Fruit fly (Drosophila melanogaster) Kc167 (cell line): ENCODE results near the gene CG3168.

Experiments used
- Myc ChIP-seq: fragments of >200 bp; optimal IDR thresholded peaks from 2 replicates; lab custom pipeline; 2017; ENCODE audit warnings: missing external identifiers
- Sin3A ChIP-seq: fragments of >200 bp; optimal IDR thresholded peaks from 2 replicates; lab custom pipeline; 2018; ENCODE audit warnings: missing external identifiers
- h ChIP-seq: fragments of >200 bp; optimal IDR thresholded peaks from 3 replicates; lab custom pipeline; 2018; ENCODE audit warnings: missing external identifiers
- insv ChIP-seq: fragments of >200 bp; optimal IDR thresholded peaks from 3 replicates; lab custom pipeline; 2018; ENCODE audit warnings: missing external identifiers
- psq ChIP-seq: fragments of >200 bp; optimal IDR thresholded peaks from 2 replicates; lab custom pipeline; 2017; ENCODE audit warnings: missing external identifiers
- ttk ChIP-seq: sonication (Bioruptor generic); optimal IDR thresholded peaks from 2 replicates; lab custom pipeline; 2017; ENCODE audit warnings: missing external identifiers

CG3168 gene

DNA sequence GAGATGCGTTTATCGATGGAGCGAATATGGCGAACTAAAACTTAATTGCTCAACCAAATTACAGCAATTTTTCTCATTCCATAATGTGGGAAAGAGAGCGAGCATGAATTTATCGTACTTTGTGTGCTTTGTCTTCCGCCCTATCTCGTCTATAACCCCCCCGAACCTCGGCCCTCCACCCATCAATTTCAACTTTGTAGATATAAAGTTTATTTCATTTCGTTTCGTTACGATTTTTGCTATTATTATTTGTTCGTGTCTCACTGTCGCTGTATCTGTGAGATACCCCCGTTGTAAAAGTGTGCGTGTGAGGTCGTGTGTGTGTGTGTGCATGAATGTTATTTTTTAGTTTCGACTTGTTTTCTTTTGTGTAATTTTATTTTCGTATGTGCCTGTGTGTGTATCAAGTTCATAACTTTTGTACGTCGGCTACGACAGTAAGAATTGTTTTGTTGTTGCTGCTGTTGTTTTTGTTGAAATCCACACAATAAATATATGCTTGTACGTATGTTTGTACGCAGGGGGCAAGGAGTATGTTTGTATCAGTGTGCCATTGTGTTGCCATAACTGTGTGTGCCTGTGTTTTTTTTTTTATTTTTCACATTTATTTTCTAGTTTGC, 31.1 kb downstream of the CG3168 start:
- no peak for TF ChIP-seq psq (lab: Kevin White, UChicago)
- no peak for TF ChIP-seq ttk
- TF ChIP-seq Sin3A (lab: Kevin White, UChicago) = no peak
- no peak for TF ChIP-seq Myc (lab: Kevin White, UChicago)
- TF ChIP-seq insv (lab: Kevin White, UChicago) = no peak
- TF ChIP-seq h (lab: Kevin White, UChicago) = no peak

DNA sequence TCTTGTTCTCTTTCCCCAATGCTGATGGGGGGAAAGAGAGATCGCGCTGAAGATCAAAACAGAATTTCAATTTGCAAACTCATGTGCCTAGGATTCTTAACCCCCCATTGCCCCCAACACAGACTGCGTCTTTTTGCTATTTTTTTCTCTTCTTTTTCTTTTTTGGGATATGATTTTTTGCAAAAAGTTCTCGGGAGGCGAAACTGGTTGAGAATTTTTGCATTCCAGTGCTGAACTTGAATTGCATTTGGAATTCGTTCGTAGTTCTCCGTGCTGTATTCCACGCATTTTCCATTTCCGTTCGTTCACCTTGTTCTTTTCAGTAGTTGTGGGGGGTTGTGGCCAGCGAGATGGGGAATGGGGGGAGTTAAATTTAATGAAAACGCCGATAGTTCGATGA, 31.6 kb downstream of the CG3168 start:
- TF ChIP-seq Myc (lab: Kevin White, UChicago) (no peak), h (lab: Kevin White, UChicago) (no peak), ttk (no peak), insv (lab: Kevin White, UChicago) (no peak), psq (lab: Kevin White, UChicago) (no peak), Sin3A (lab: Kevin White, UChicago) (no peak)

DNA sequence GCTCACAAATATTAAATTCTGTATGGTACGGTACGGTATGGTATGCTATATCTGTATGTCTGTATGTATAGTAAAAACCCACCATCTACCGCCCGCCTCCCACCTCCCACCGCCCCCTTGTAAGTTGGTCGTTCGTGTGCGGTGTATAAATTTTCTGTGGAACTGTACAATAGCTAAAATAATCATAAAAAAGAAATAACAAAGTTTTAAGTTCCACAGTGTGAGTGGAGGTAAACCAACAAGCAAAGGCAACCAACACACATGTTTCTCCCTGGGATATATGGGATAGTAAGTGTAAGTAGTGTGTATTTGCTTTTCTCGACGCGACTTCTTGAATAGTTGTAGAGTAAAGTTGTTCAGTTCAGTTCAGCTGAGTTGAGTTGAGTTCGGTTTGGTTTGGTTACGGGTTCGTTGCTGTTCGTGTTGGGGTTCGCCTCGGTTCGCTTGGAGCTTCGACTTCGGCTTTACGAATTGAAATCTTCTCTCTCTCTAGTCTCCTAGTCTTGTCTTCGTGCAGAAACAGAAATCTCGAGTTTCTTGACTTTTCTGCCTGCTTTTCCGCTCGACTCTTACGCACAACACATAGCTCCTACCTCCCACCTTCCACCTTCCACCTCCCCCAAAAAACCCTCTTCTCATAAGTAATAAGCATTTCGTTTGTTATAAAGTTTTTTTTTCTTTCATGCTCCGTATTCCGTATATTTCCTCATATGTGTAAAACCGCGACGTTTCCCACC, 33.0 kb downstream of the CG3168 start:
- TF ChIP-seq h (lab: Kevin White, UChicago) = no peak
- TF ChIP-seq psq (lab: Kevin White, UChicago) = no peak
- no peak for TF ChIP-seq Myc (lab: Kevin White, UChicago)
- no peak for TF ChIP-seq insv (lab: Kevin White, UChicago)
- TF ChIP-seq ttk = no peak

DNA sequence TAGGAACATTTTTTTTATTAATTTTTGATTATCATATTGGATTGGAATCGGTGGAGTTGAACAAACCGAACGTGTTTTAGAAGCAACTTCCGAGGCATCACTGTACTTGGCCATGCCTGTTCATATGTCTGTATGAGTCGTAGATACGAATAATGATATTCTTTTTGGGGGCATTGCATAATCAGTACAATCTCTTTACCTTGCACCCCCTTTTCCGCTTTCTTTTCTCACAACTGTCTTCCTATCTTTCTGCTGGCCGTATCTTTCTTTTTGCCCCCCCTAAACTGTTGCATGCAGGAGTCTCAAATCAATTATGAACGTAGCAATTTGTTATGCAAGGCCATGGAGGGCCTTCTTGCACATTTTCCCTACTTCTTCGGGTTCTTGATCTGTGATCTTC, 33.9 kb downstream of the CG3168 start:
- TF ChIP-seq ttk (no peak), h (lab: Kevin White, UChicago) (no peak), insv (lab: Kevin White, UChicago) (no peak), psq (lab: Kevin White, UChicago) (no peak), Sin3A (lab: Kevin White, UChicago) (no peak), Myc (lab: Kevin White, UChicago) (no peak)

DNA sequence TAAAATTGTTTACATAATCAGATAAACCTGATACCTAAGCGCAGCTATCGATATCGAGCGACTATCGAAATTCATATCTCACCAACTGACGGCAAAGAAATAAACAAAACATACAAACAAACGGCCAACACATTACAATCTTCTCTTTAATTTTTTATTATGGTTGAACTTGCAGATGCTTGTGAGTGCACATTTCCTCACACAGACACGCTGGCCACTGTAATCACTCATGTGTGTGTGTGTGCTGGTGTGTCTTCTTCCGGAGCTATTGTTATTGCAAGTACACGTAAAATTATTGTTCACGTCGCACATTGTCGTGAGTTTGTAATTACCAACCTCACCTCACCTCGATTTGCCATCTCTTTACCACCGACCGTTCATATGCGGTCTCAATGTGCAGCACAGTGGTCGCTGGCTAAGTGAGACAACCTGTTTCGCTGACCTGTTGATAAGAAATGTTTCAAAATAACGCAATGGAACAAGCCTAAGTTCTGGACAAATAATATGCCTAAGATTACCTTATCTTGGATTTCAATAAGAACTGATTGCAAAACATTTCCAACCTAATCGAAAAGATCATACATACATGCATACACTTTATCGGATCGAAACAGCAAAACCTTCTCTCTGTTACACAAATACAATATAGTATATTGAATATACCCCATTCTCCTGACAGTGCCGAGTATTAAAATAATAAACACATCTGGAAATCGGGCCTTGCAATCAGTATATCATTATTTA, 34.6 kb downstream of the CG3168 start:
- no peak for TF ChIP-seq psq (lab: Kevin White, UChicago)
- no peak for TF ChIP-seq insv (lab: Kevin White, UChicago)
- no peak for TF ChIP-seq Myc (lab: Kevin White, UChicago)
- TF ChIP-seq Sin3A (lab: Kevin White, UChicago) = no peak
- no peak for TF ChIP-seq h (lab: Kevin White, UChicago)
- TF ChIP-seq ttk = no peak

DNA sequence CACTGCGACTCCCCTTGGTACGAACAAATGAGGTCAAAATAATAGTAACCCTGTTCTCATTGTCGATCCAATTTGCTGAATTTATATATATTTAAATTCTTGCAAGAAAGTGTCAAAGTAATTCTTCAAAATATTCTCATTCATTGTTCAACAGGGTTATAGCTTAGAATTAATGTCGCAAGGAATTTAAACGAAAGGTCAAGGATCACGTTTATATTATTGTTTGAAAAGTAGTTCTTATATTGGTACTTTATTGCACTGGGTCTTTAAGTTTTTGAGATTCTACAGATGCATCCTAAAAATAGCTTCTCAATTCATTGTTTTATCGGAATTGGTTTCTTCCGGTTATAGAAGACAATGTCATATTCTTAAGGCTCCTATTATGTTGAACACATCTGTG, 35.8 kb downstream of the CG3168 start:
- TF ChIP-seq Sin3A (lab: Kevin White, UChicago) = no peak
- no peak for TF ChIP-seq insv (lab: Kevin White, UChicago)
- no peak for TF ChIP-seq psq (lab: Kevin White, UChicago)
- TF ChIP-seq Myc (lab: Kevin White, UChicago) = no peak
- TF ChIP-seq h (lab: Kevin White, UChicago) = no peak
- no peak for TF ChIP-seq ttk

DNA sequence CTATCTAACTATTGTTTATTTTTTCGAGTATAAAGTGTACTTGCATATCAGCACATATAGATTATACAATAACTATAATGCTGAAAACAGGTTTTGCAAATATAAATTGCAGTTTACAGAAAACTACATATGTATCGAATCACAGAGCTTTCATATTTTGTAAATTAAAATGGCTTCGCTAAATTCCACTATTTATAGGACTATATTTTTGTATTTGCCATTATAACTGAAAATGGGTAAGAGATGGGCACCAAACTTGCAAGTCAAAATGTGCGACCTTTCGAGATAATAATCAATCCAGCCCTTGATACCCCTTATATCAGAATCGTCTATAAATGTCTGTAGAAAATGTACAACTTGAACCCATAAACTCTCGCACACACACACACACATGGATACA, 36.5 kb downstream of the CG3168 start:
- no peak for TF ChIP-seq ttk
- no peak for TF ChIP-seq Myc (lab: Kevin White, UChicago)
- TF ChIP-seq psq (lab: Kevin White, UChicago) = no peak
- TF ChIP-seq h (lab: Kevin White, UChicago) = no peak
- TF ChIP-seq Sin3A (lab: Kevin White, UChicago) = no peak
- no peak for TF ChIP-seq insv (lab: Kevin White, UChicago)

DNA sequence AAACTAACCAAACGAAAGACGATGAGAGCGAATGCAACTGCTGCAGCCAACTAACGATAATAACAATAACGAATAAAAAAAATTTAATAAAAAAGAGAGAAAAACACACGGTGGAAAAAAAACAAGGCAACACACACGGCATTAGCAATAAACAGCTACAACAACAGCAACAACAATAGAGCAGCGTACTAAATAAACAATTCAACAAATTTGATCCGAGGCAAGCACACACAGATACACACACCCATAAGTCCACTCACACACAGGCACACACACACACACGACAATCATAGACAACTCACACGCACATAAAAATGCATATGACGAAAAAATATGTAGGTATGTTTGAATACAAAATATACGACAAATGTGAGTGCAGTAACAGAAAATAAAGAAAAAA, 37.2 kb downstream of the CG3168 start:
- no peak for TF ChIP-seq Sin3A (lab: Kevin White, UChicago)
- no peak for TF ChIP-seq ttk
- TF ChIP-seq psq (lab: Kevin White, UChicago) = no peak
- TF ChIP-seq insv (lab: Kevin White, UChicago) = no peak
- TF ChIP-seq Myc (lab: Kevin White, UChicago) = no peak
- no peak for TF ChIP-seq h (lab: Kevin White, UChicago)

DNA sequence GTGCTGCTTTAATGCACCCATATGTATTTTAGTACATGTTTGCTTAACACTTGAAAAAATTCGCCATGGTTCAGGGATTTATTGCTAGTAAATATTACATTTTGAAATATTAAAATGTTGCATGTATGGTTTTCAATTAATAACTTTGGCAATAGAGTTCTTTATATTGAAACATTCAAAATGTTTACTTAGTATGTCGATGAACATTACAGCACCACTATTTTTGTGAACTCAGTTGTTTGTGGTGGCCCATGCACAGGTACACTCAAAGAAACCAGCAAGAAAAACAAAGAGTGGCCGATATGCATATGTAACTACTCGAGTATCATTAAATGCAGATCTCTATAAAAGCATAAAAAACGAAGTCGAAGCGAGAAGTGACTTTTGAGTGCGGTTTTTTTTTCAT, 37.8 kb downstream of the CG3168 start:
- no peak for TF ChIP-seq insv (lab: Kevin White, UChicago)

DNA sequence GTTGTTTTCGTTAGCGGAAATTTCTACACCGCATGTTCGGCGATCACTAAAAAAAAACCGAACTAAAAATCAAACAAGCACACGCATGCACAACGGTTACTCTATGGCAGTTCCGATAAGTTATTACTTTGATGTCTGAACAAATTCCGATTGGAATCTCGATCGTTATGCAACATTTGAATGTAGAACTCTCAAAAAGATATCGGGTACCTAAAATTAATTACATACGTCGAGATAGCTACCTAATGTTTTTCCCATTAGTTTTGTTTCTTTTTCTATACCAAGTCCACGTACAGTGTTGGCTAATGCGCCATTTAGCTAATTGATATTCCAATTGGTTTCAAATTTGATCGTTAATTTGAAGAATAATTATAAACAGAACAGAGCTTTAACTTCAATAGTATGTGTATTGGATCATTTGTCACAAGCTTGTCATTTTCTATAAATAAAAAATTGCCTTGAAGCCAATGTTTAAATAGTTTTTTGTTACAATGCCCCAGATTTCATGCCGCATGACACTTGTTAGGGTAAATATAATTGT, 38.7 kb downstream of the CG3168 start:
- TF ChIP-seq ttk (no peak), Myc (lab: Kevin White, UChicago) (no peak), insv (lab: Kevin White, UChicago) (no peak), Sin3A (lab: Kevin White, UChicago) (no peak), h (lab: Kevin White, UChicago) (no peak), psq (lab: Kevin White, UChicago) (no peak)

DNA sequence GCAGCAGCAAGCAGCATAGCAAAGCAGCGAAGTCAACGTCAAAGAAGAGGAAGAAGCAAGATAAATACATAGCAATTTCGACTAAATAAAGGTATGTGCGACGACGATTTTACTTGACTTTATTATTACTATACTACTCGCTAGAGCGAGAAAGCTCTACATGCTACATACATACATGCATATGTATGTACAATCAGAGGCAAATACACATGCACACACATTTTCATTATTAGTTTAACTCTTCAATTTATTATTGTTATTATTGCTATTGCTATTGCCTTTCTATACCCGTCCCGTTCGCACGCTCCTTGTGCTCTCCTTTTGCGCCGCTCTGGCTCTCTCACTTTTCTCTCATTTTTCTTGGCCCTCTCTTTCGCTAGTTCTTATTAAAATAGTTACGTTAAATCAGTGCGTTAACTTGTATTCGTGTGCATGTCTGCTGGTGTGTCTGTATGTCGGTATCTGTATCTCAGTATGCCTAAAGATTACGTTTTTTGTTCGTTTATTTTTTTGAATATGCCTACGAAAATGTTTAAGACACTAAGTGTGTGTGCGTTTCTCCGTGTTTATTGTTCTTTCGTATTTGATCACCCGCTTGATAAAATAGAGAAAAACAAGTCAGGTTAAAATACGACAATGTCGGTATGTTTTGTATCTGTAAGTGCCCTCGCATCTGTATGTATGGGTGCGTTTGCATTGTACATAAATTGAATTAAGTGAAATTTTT, 39.4 kb downstream of the CG3168 start:
- TF ChIP-seq h (lab: Kevin White, UChicago) (no peak), Sin3A (lab: Kevin White, UChicago) (no peak), ttk (no peak), psq (lab: Kevin White, UChicago) (no peak), insv (lab: Kevin White, UChicago) (no peak), Myc (lab: Kevin White, UChicago) (no peak)
